Fruit fly (Drosophila melanogaster): Measurements from ENCODE around the gene CG34313.

CG34313 gene

dm6 chr2L:16882372-16882771 is 3.1 kb downstream of the CG34313 start:
- TF ChIP-seq sv (GFP tag; optimal IDR thresholded peaks at IDR 0.05) (no peak), br (GFP tag; optimal IDR thresholded peaks at IDR 0.05) (no peak), jim (GFP tag; optimal IDR thresholded peaks at IDR 0.05) (no peak), N (GFP tag; optimal IDR thresholded peaks at IDR 0.05) (no peak), Myc (optimal IDR thresholded peaks at IDR 0.05) (no peak), rgr (GFP tag; optimal IDR thresholded peaks at IDR 0.05) (no peak), Rel (GFP tag; optimal IDR thresholded peaks at IDR 0.05) (no peak), Rel (tag; optimal IDR thresholded peaks at IDR 0.05) (no peak), dl (GFP tag; optimal IDR thresholded peaks at IDR 0.05; ENCODE audit: insufficient read depth in 1 of 2, partially characterized antibody in 2 of 2) (no peak)

dm6 chr2L:16882871-16883849 is 3.8 kb downstream of the CG34313 start:
- TF ChIP-seq GATAd (GFP tag; optimal IDR thresholded peaks at IDR 0.05) (no peak), rgr (GFP tag; optimal IDR thresholded peaks at IDR 0.05) (no peak), ey (GFP tag; optimal IDR thresholded peaks at IDR 0.05) (no peak), Abd-B (GFP tag; optimal IDR thresholded peaks at IDR 0.05) (no peak), Sp1 (GFP tag; optimal IDR thresholded peaks at IDR 0.05) (no peak), br (GFP tag; optimal IDR thresholded peaks at IDR 0.05) (no peak), usp (GFP tag; optimal IDR thresholded peaks at IDR 0.05) (no peak), HLH106 (tag; optimal IDR thresholded peaks at IDR 0.05) (no peak), dsf (GFP tag; optimal IDR thresholded peaks at IDR 0.05; ENCODE audit: borderline replicate concordance) (no peak), h (GFP tag; optimal IDR thresholded peaks at IDR 0.05) (no peak), CG32264 (GFP tag; optimal IDR thresholded peaks at IDR 0.05) (no peak), fru (GFP tag; optimal IDR thresholded peaks at IDR 0.05) (no peak)

dm6 chr2L:16884702-16885101 is 5.4 kb downstream of the CG34313 start:
- TF ChIP-seq jim (GFP tag; optimal IDR thresholded peaks at IDR 0.05): no peak
- TF ChIP-seq ey (GFP tag; optimal IDR thresholded peaks at IDR 0.05): no peak
- no peak for TF ChIP-seq woc (GFP tag; optimal IDR thresholded peaks at IDR 0.05)
- TF ChIP-seq sage (GFP tag; optimal IDR thresholded peaks at IDR 0.05): no peak
- TF ChIP-seq rgr (GFP tag; optimal IDR thresholded peaks at IDR 0.05): no peak
- TF ChIP-seq CG32264 (GFP tag; optimal IDR thresholded peaks at IDR 0.05): no peak
- no peak for TF ChIP-seq CrebA (GFP tag; optimal IDR thresholded peaks at IDR 0.05; ENCODE audit: borderline replicate concordance)
- no peak for TF ChIP-seq N (GFP tag; optimal IDR thresholded peaks at IDR 0.05)

- TF ChIP-seq Rel (GFP tag; optimal IDR thresholded peaks at IDR 0.05) (no peak), Rel (tag; optimal IDR thresholded peaks at IDR 0.05) (peak; percentile 59), foxo (GFP tag; optimal IDR thresholded peaks at IDR 0.05) (no peak)
Observed at dm6 chr2L:16885347-16885746, 6.0 kb downstream of the CG34313 start.

- no peak for TF ChIP-seq Rel (GFP tag; optimal IDR thresholded peaks at IDR 0.05)
- TF ChIP-seq Rel (tag; optimal IDR thresholded peaks at IDR 0.05): peak; percentile 64
- no peak for TF ChIP-seq lola (GFP tag; optimal IDR thresholded peaks at IDR 0.05)
Observed at dm6 chr2L:16886459-16886858, 7.1 kb downstream of the CG34313 start.

dm6 chr2L:16887660-16888573 is 8.6 kb downstream of the CG34313 start, which contains the start of the genes osi and tweek:
osi (minus strand) TSS chr2L:16887966.
tweek (plus strand) TSS chr2L:16888490.
- TF ChIP-seq h (GFP tag; optimal IDR thresholded peaks at IDR 0.05) (peak; percentile 58), Hr78 (GFP tag; optimal IDR thresholded peaks at IDR 0.05) (no peak), foxo (GFP tag; optimal IDR thresholded peaks at IDR 0.05) (peak in 1 of 2 experiments; percentile 65), sage (GFP tag; optimal IDR thresholded peaks at IDR 0.05) (no peak), brk (GFP tag; optimal IDR thresholded peaks at IDR 0.05) (peak; percentile 28), lola (GFP tag; optimal IDR thresholded peaks at IDR 0.05) (no peak), sv (GFP tag; optimal IDR thresholded peaks at IDR 0.05) (peak; percentile 61), woc (GFP tag; optimal IDR thresholded peaks at IDR 0.05) (peak; percentile 87), Vsx2 (GFP tag; optimal IDR thresholded peaks at IDR 0.05; ENCODE audit: partially characterized antibody) (no peak), psq (GFP tag; optimal IDR thresholded peaks at IDR 0.05) (peak; percentile 59), Jra (GFP tag; optimal IDR thresholded peaks at IDR 0.05) (peak; percentile 78), Rel (GFP tag; optimal IDR thresholded peaks at IDR 0.05) (no peak), Rel (tag; optimal IDR thresholded peaks at IDR 0.05) (peak; percentile 100), dsf (GFP tag; optimal IDR thresholded peaks at IDR 0.05; ENCODE audit: borderline replicate concordance) (peak; percentile 60), Hnf4 (GFP tag; optimal IDR thresholded peaks at IDR 0.05) (peak; percentile 78), Mio (GFP tag; optimal IDR thresholded peaks at IDR 0.05) (no peak), HLH106 (tag; optimal IDR thresholded peaks at IDR 0.05) (peak; percentile 36), fru (GFP tag; optimal IDR thresholded peaks at IDR 0.05) (peak; percentile 39), Hr83 (GFP tag; optimal IDR thresholded peaks at IDR 0.05; ENCODE audit: poor library complexity, severe bottlenecking) (peak; percentile 79), dmrt93B (GFP tag; optimal IDR thresholded peaks at IDR 0.05) (peak; percentile 20), Sp1 (GFP tag; optimal IDR thresholded peaks at IDR 0.05) (peak; percentile 26), br (GFP tag; optimal IDR thresholded peaks at IDR 0.05) (peak; percentile 36), OdsH (GFP tag; optimal IDR thresholded peaks at IDR 0.05) (peak; percentile 44)

Measured in whole organism, wandering third instar larva.